Worm (Caenorhabditis elegans): ENCODE measurements around the gene ptpn-22.

Gene ptpn-22

ce11 chrIV:1740105-1741023 lies at the start of gene ptpn-22:
TSS of gene ptpn-22 (minus strand) at chrIV:1740262.
- TF ChIP-seq ceh-28 (tag; optimal IDR thresholded peaks at IDR 0.05) = peak; percentile 96
- TF ChIP-seq nhr-25 (tag; optimal IDR thresholded peaks at IDR 0.05) = no peak
- no peak for TF ChIP-seq mml-1 (tag; optimal IDR thresholded peaks at IDR 0.05)
- peak; percentile 13 for TF ChIP-seq elt-2 (tag; optimal IDR thresholded peaks at IDR 0.05)

- TF ChIP-seq lin-15B (tag; optimal IDR thresholded peaks at IDR 0.05) (no peak), snpc-4 (tag; optimal IDR thresholded peaks at IDR 0.05) (no peak), ceh-28 (tag; optimal IDR thresholded peaks at IDR 0.05) (no peak), nhr-43 (tag; optimal IDR thresholded peaks at IDR 0.05; ENCODE audit: poor library complexity, severe bottlenecking) (no peak), pha-4 (tag; optimal IDR thresholded peaks at IDR 0.05) (no peak), elt-1 (tag; optimal IDR thresholded peaks at IDR 0.05) (no peak), nhr-77 (tag; optimal IDR thresholded peaks at IDR 0.05) (no peak), hmg-11 (tag; optimal IDR thresholded peaks at IDR 0.05) (no peak), nhr-237 (tag; optimal IDR thresholded peaks at IDR 0.05) (no peak), egl-5 (tag; optimal IDR thresholded peaks at IDR 0.05) (no peak), daf-12 (tag; optimal IDR thresholded peaks at IDR 0.05) (no peak), nhr-67 (tag; optimal IDR thresholded peaks at IDR 0.05) (no peak), egl-27 (tag; optimal IDR thresholded peaks at IDR 0.05) (no peak), sea-2 (GFP tag; optimal IDR thresholded peaks at IDR 0.05) (no peak), ztf-4 (tag; optimal IDR thresholded peaks at IDR 0.05) (no peak), nhr-76 (tag; optimal IDR thresholded peaks at IDR 0.05) (no peak), ceh-9 (tag; optimal IDR thresholded peaks at IDR 0.05) (no peak), eor-1 (tag; optimal IDR thresholded peaks at IDR 0.05) (no peak), unc-62 (GFP tag; optimal IDR thresholded peaks at IDR 0.05) (no peak), R02D3.7 (tag; optimal IDR thresholded peaks at IDR 0.05) (no peak)
These were observed 45.1 kb upstream of the ptpn-22 start for ce11 chrIV:1785156-1785555.

DNA sequence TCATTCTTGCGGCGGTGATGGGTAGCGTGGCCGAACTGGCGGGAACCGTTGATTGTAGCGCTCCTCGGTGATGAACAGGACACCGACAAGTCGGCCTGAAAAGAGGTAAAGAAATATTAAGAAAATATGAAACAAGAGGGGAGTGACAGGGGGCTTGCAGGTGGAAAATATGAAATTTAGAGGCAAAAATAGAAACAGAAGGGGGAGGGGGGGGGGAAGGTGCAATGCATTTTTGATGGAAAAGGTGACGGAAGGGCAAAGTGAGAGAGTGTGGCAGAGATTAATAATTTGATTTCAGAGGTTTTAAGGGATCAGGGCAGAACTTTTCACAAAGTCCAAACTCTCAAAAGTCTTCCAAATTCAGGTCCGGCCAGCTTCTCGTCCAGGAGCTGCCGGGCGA lies 41.5 kb upstream of the ptpn-22 start, which contains the start of gene frpr-19:
Gene frpr-19, minus strand, starts transcription at position 101 of the 400 bp plus-strand sequence.
- TF ChIP-seq nfya-1 (tag; optimal IDR thresholded peaks at IDR 0.05; ENCODE audit: insufficient read depth) (no peak), aly-2 (tag; optimal IDR thresholded peaks at IDR 0.05) (no peak), daf-12 (tag; optimal IDR thresholded peaks at IDR 0.05) (no peak), tbx-2 (tag; optimal IDR thresholded peaks at IDR 0.05) (no peak), unc-39 (tag; optimal IDR thresholded peaks at IDR 0.05) (no peak), ceh-9 (tag; optimal IDR thresholded peaks at IDR 0.05) (no peak), egl-5 (tag; optimal IDR thresholded peaks at IDR 0.05) (no peak), ztf-11 (tag; optimal IDR thresholded peaks at IDR 0.05) (no peak), ceh-82 (tag; optimal IDR thresholded peaks at IDR 0.05) (no peak), nhr-28 (tag; optimal IDR thresholded peaks at IDR 0.05) (no peak), jun-1 (tag; optimal IDR thresholded peaks at IDR 0.05) (no peak), nhr-237 (tag; optimal IDR thresholded peaks at IDR 0.05) (no peak), elt-2 (tag; optimal IDR thresholded peaks at IDR 0.05) (no peak), hmg-11 (tag; optimal IDR thresholded peaks at IDR 0.05) (no peak), snpc-4 (tag; optimal IDR thresholded peaks at IDR 0.05) (no peak), unc-62 (GFP tag; optimal IDR thresholded peaks at IDR 0.05) (no peak), nhr-77 (tag; optimal IDR thresholded peaks at IDR 0.05) (no peak)

DNA sequence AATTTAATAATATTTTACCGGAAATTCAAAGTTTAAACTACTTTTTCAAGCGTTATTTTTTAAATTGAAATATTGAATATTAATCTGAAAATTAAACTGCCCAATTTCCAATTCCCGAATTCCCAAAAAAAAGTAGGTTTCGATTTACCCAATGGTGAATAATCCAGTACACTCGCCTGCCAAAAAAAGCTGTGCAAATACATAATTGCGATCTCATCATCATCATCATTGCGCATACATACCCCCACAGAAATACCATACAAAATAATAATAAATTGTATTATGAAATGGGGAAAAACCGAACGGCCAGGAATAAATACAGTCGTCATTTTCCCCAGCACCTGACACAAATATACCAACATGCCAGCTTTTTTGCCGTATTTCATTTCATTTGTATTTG lies 31.8 kb upstream of the ptpn-22 start, which contains the start of gene Y41D4A.1:
Gene Y41D4A.1, plus strand, starts transcription at position 301 of the 400 bp plus-strand sequence.
- TF ChIP-seq sea-2 (GFP tag; optimal IDR thresholded peaks at IDR 0.05) (no peak), nhr-12 (tag; optimal IDR thresholded peaks at IDR 0.05) (no peak), unc-62 (GFP tag; optimal IDR thresholded peaks at IDR 0.05) (no peak), nhr-77 (tag; optimal IDR thresholded peaks at IDR 0.05) (no peak), ztf-11 (tag; optimal IDR thresholded peaks at IDR 0.05) (no peak)

ce11 chrIV:1769074-1769473 lies 29.0 kb upstream of the ptpn-22 start:
- TF ChIP-seq pqm-1 (tag; optimal IDR thresholded peaks at IDR 0.05) (no peak), sea-2 (GFP tag; optimal IDR thresholded peaks at IDR 0.05) (no peak)
